Worm (Caenorhabditis elegans) whole organism, late embryonic: Measurements from ENCODE around the gene npp-9.
A peak's percentile ranks its signal among the peaks of the same experiment; 100 is the strongest.
"Not testable (repeated sequence)": the region's sequence is repeated elsewhere in the genome, so short reads cannot be mapped to it uniquely, and the experiment has no call there.

Source experiments
- C08G9.2 ChIP-seq: sonication (generic microtip); optimal IDR thresholded peaks from 2 replicates; lab custom pipeline; 2016; ENCODE audit warnings: mild to moderate bottlenecking, missing genetic modification characterization, moderate library complexity, missing compliant biosample characterization
- C38D4.7 ChIP-seq: fragments of 200-800 bp; sonication (Bioruptor generic); optimal IDR thresholded peaks from 2 replicates; lab custom pipeline; 2018; ENCODE audit warnings: mild to moderate bottlenecking, missing genetic modification characterization, moderate library complexity, missing compliant biosample characterization
- F13H6.1 ChIP-seq: sonication (generic microtip); optimal IDR thresholded peaks from 2 replicates; lab custom pipeline; 2016; ENCODE audit warnings: missing genetic modification characterization, missing compliant biosample characterization
- T23F11.4 ChIP-seq: fragments of 200-800 bp; sonication (Bioruptor generic); optimal IDR thresholded peaks from 2 replicates; lab custom pipeline; 2018; ENCODE audit warnings: mild to moderate bottlenecking, missing genetic modification characterization, missing compliant biosample characterization
- Y22D7AL.16 ChIP-seq: sonication (generic microtip); optimal IDR thresholded peaks from 2 replicates; lab custom pipeline; 2016; ENCODE audit warnings: missing genetic modification characterization, missing compliant biosample characterization
- ahr-1 ChIP-seq: sonication (generic microtip); optimal IDR thresholded peaks from 2 replicates; lab custom pipeline; 2016; ENCODE audit warnings: missing genetic modification characterization, missing compliant biosample characterization
- ceh-19 ChIP-seq: fragments of 200-800 bp; sonication (Bioruptor generic); optimal IDR thresholded peaks from 2 replicates; lab custom pipeline; 2018; ENCODE audit warnings: mild to moderate bottlenecking, missing genetic modification characterization, missing compliant biosample characterization
- ceh-2 ChIP-seq: sonication (generic microtip); optimal IDR thresholded peaks from 2 replicates; lab custom pipeline; 2016; ENCODE audit warnings: missing genotype, missing genetic modification characterization, missing compliant biosample characterization
- ceh-22 ChIP-seq: sonication (generic microtip); optimal IDR thresholded peaks from 2 replicates; lab custom pipeline; 2017; ENCODE audit warnings: missing biosample characterization, missing genetic modification characterization
- ceh-31 ChIP-seq: sonication (generic microtip); optimal IDR thresholded peaks from 2 replicates; lab custom pipeline; 2016; ENCODE audit warnings: missing genetic modification characterization, missing compliant biosample characterization
- ceh-34 ChIP-seq: sonication (generic microtip); optimal IDR thresholded peaks from 2 replicates; lab custom pipeline; 2016; ENCODE audit warnings: mild to moderate bottlenecking, missing genetic modification characterization, missing compliant biosample characterization
- ceh-48 ChIP-seq: sonication (generic microtip); optimal IDR thresholded peaks from 2 replicates; lab custom pipeline; 2016; ENCODE audit warnings: missing genetic modification characterization, inconsistent platforms, missing compliant biosample characterization
- ceh-6 ChIP-seq: fragments of 200-800 bp; sonication (Bioruptor generic); optimal IDR thresholded peaks from 2 replicates; lab custom pipeline; 2018; ENCODE audit warnings: mild to moderate bottlenecking, missing genetic modification characterization, missing compliant biosample characterization
- elt-2 ChIP-seq: sonication (generic microtip); optimal IDR thresholded peaks from 2 replicates; lab custom pipeline; 2016; ENCODE audit warnings: missing genetic modification reagents, missing genetic modification characterization, missing compliant biosample characterization
- fkh-10 ChIP-seq: fragments of 150-350 bp; optimal IDR thresholded peaks from 2 replicates; lab custom pipeline; 2014; ENCODE audit warnings: missing biosample characterization, missing genetic modification reagents, missing genetic modification characterization
- hlh-15 ChIP-seq: sonication (generic microtip); optimal IDR thresholded peaks from 2 replicates; lab custom pipeline; 2016; ENCODE audit warnings: missing genetic modification characterization, missing compliant biosample characterization
- hlh-6 ChIP-seq: sonication (generic microtip); optimal IDR thresholded peaks from 2 replicates; lab custom pipeline; 2016; ENCODE audit warnings: missing genotype, missing genetic modification characterization, missing compliant biosample characterization
- hlh-8 ChIP-seq: sonication (generic microtip); optimal IDR thresholded peaks from 2 replicates; lab custom pipeline; 2016; ENCODE audit warnings: missing genotype, missing genetic modification characterization, missing compliant biosample characterization
- lin-11 ChIP-seq: fragments of 200-800 bp; sonication (Bioruptor generic); optimal IDR thresholded peaks from 2 replicates; lab custom pipeline; 2018; ENCODE audit warnings: mild to moderate bottlenecking, missing genetic modification characterization, missing compliant biosample characterization
- madf-2 ChIP-seq: sonication (generic microtip); optimal IDR thresholded peaks from 2 replicates; lab custom pipeline; 2017; ENCODE audit warnings: missing genetic modification characterization, missing compliant biosample characterization
- nfya-1 ChIP-seq: sonication (generic microtip); optimal IDR thresholded peaks from 2 replicates; lab custom pipeline; 2017; ENCODE audit warnings: missing genetic modification characterization, mild to moderate bottlenecking, missing compliant biosample characterization, antibody characterized with exemption, moderate library complexity
- nhr-11 ChIP-seq: fragments of 150-350 bp; optimal IDR thresholded peaks from 2 replicates; lab custom pipeline; 2014; ENCODE audit warnings: missing biosample characterization, missing genetic modification characterization
- pag-3 ChIP-seq: sonication (generic microtip); optimal IDR thresholded peaks from 2 replicates; lab custom pipeline; 2016; ENCODE audit warnings: missing compliant biosample characterization, missing genetic modification characterization, borderline replicate concordance
- pax-1 ChIP-seq: fragments of 150-350 bp; optimal IDR thresholded peaks from 2 replicates; lab custom pipeline; 2014; ENCODE audit warnings: missing biosample characterization, missing genetic modification characterization
- pha-4 ChIP-seq: fragments of 150-350 bp; optimal IDR thresholded peaks from 2 replicates; lab custom pipeline; 2018; ENCODE audit warnings: missing biosample characterization, missing genetic modification reagents, missing genetic modification characterization
- pros-1 ChIP-seq: fragments of 150-350 bp; optimal IDR thresholded peaks from 2 replicates; lab custom pipeline; 2014; ENCODE audit warnings: missing biosample characterization, missing genetic modification reagents, missing genetic modification characterization
- ref-2 ChIP-seq: sonication (generic microtip); optimal IDR thresholded peaks from 2 replicates; lab custom pipeline; 2016; ENCODE audit warnings: missing genetic modification characterization, missing compliant biosample characterization
- sdc-2 ChIP-seq: sonication (generic microtip); optimal IDR thresholded peaks from 2 replicates; lab custom pipeline; 2016; ENCODE audit warnings: missing genotype, missing genetic modification characterization, missing compliant biosample characterization
- sox-4 ChIP-seq: sonication (generic microtip); optimal IDR thresholded peaks from 2 replicates; lab custom pipeline; 2017; ENCODE audit warnings: mild to moderate bottlenecking, missing genetic modification characterization, inconsistent platforms, missing compliant biosample characterization
- tbx-2 ChIP-seq: sonication (generic microtip); optimal IDR thresholded peaks from 2 replicates; lab custom pipeline; 2016; ENCODE audit warnings: missing genetic modification characterization, missing compliant biosample characterization
- tbx-7 ChIP-seq: sonication (generic microtip); optimal IDR thresholded peaks from 2 replicates; lab custom pipeline; 2016; ENCODE audit warnings: missing genotype, missing genetic modification characterization, missing compliant biosample characterization
- unc-3 ChIP-seq, 2 experiments: fragments of 200-800 bp in 1 of 2; sonication (Bioruptor generic) in 1 of 2; sonication (generic microtip) in 1 of 2; conservative IDR thresholded peaks in 1 of 2; optimal IDR thresholded peaks in 1 of 2; 2 replicates each; pipeline versions ENCODE4 v1.3.6 to Lab custom; 2016 to 2022; ENCODE audit warnings: missing compliant biosample characterization in 2 of 2, missing genetic modification characterization in 2 of 2, missing genetic modification reagents in 1 of 2
- unc-42 ChIP-seq: sonication (generic microtip); optimal IDR thresholded peaks from 2 replicates; lab custom pipeline; 2016; ENCODE audit warnings: missing genotype, missing genetic modification characterization, missing compliant biosample characterization
- unc-55 ChIP-seq: sonication (generic microtip); optimal IDR thresholded peaks from 2 replicates; lab custom pipeline; 2017; ENCODE audit warnings: missing biosample characterization, missing genetic modification reagents, missing genetic modification characterization

npp-9 gene

DNA sequence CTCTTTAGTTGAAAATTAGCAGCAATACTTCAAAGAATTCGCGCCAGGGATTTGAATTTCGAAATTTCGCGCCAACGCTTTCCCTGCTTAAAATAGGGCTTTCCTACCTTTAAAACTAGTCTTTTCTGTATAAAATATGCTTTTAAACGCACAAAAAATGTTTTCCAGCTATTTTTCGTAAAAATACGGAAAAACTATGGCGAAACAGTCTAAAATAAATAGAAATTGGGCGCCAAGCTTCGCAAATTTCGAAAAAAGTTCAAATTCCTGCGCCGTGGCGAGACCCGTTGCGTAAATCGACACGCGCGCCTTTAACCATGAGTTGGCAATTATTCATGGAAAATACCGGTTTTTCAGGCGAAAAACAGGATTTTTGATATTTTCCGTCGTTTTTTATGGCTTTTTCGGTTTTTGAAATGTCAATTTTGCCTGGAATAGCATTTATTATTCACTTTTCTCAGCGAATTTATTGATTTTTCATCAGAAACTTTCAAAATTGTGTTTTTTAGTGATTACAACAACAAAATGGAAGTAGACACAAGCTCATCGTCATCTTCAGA, at the start of gene npp-9, which contains the start of gene F59A2.5:
npp-9 (minus strand) TSS at position 126 of the 560 bp plus-strand sequence.
F59A2.5 (plus strand) TSS at position 510 of the 560 bp plus-strand sequence.
- TF ChIP-seq F13H6.1 (tag; lab: Kevin White, UChicago) (no peak), tbx-2 (tag; lab: Kevin White, UChicago) (peak; percentile 8), hlh-15 (no peak), ceh-2 (tag; lab: Kevin White, UChicago) (no peak), ceh-34 (tag; lab: Kevin White, UChicago) (no peak), fkh-10 (GFP tag; lab: Kevin White, UChicago) (no peak), nfya-1 (peak; percentile 15), sdc-2 (tag; lab: Kevin White, UChicago) (no peak), pag-3 (tag; lab: Kevin White, UChicago) (no peak), ref-2 (tag; lab: Kevin White, UChicago) (no peak), pha-4 (tag; lab: Kevin White, UChicago) (no peak), hlh-6 (tag; lab: Kevin White, UChicago) (no peak), C08G9.2 (tag; lab: Kevin White, UChicago) (no peak), tbx-7 (tag; lab: Kevin White, UChicago) (no peak), Y22D7AL.16 (tag; lab: Kevin White, UChicago) (no peak), ceh-22 (tag; lab: Kevin White, UChicago) (no peak), ceh-31 (tag; lab: Kevin White, UChicago) (no peak), hlh-8 (tag; lab: Kevin White, UChicago) (no peak), unc-3 (GFP tag; conservative IDR thresholded peaks at IDR 0.05; lab: Robert Waterston, UW) (0 out of 2 replicates have a peak, but pooled peaks have one; percentile 6), unc-3 (tag; optimal IDR thresholded peaks at IDR 0.05; lab: Kevin White, UChicago) (no peak)

DNA sequence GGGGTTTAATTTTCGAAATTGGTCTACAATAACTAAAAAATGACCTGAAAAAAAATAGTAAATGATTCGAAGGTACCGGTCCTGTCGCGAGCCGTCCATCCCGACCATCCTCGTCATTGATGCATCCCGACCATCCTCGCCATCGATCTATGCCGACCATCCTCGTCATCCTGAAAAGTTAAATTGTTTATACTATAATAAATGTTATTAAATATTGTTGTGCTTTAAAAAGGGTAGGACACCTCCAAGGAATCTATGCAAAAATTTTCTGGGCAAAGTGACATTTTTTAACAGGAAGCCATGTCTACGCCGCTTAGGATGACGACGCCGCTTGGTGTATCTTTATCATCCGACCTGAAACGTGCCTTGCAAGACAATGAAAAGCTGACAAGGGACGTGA, 49.8 kb upstream of the npp-9 start, which contains the start of gene C34C12.1:
C34C12.1 (plus strand) TSS at position 301 of the 400 bp plus-strand sequence.
- not testable (repeated sequence) for TF ChIP-seq pha-4, madf-2, nhr-11 (tag; lab: Kevin White, UChicago)

DNA sequence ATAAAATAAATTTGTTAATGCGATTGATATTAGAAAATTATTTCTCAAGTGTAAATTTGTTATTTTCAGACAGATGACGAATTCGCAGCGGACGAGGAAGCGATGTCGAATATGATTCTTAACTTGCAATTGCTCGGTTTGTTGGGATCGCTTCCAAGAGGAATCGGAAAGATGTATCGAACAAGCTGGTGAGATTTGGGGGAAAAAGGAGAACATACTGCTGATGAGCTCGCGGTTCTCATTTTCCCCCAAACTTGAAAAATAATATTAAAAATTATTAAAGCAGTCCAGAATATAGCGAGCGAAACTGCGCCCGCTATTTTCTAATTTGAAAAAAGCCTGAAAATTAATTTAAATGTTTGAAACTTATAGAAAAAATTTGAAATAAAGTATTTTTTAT, 49.2 kb upstream of the npp-9 start, which contains the start of gene C34C12.2:
C34C12.2 (plus strand) TSS at position 301 of the 400 bp plus-strand sequence.
- TF ChIP-seq C08G9.2 (tag; lab: Kevin White, UChicago); ceh-19; pag-3 (tag; lab: Kevin White, UChicago): not testable (repeated sequence)

DNA sequence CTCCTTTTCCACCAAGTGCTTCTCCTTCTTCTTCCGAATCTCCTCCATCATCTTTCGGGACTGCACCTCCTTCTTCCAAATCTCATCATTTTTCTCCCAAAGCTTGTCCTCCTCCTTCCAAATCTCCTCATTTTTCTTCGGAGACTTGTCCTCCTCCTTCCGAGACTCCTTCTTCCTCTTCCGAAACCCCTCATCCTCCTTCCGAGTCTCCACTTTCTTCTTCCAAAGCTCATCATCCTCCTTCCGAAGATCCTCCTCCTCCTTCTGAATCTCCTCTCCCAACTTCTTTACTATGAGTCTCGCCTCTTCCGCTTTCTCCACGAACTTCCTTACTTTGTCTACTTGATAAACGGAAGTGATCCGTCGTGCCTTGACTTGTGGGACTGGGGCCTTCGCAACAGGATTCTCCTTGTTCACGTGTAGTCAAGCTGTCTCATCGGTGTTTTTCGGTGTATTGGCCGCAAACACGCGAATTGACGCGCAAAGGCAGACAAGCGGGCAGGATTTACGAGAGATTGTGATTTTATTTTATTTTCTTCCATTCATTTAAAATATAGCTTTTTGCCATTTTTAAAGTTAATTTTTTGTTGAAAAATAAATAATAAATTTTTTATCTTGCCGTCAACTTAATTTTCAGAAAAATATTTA, 48.4 kb upstream of the npp-9 start, which contains the start of the genes K01A11.3 and C34C12.12:
K01A11.3 (minus strand) TSS at position 51 of the 648 bp plus-strand sequence.
C34C12.12 (plus strand) TSS at position 632 of the 648 bp plus-strand sequence.
- TF ChIP-seq C38D4.7 (no peak), sox-4 (no peak), pag-3 (tag; lab: Kevin White, UChicago) (no peak), elt-2 (tag; lab: Kevin White, UChicago) (no peak), ceh-6 (GFP tag; lab: Kevin White, UChicago) (no peak), T23F11.4 (GFP tag; lab: Kevin White, UChicago) (no peak), unc-55 (GFP tag; lab: Kevin White, UChicago) (no peak), pros-1 (no peak), tbx-7 (tag; lab: Kevin White, UChicago) (no peak), ceh-48 (no peak), unc-42 (tag; lab: Kevin White, UChicago) (no peak), ahr-1 (tag; lab: Kevin White, UChicago) (no peak), C08G9.2 (tag; lab: Kevin White, UChicago) (no peak), pax-1 (tag; lab: Kevin White, UChicago) (no peak), lin-11 (tag; lab: Kevin White, UChicago) (no peak), ceh-22 (tag; lab: Kevin White, UChicago) (no peak), fkh-10 (GFP tag; lab: Kevin White, UChicago) (no peak), madf-2 (tag; lab: Kevin White, UChicago) (no peak)
- TF ChIP-seq, all 69 proteins: peak for 0
